Fruit fly (Drosophila melanogaster) whole organism, embryonic: ENCODE measurements around the gene CG4611.
A peak's percentile ranks its signal among the peaks of the same experiment; 100 is the strongest.

ENCODE experiments used
- Asciz ChIP-seq: fragments of 200-800 bp; sonication (Bioruptor generic); optimal IDR thresholded peaks from 2 replicates; lab custom pipeline; 2017; ENCODE audit warnings: missing biosample characterization, mild to moderate bottlenecking, missing genetic modification characterization, missing genetic modification reagents
- Awh ChIP-seq: fragments of 200-800 bp; sonication (Bioruptor generic); IDR thresholded peaks from 2 replicates; pipeline ENCODE4, ENCODE4 v1.3.6; 2022; ENCODE audit warnings: missing biosample characterization, missing genetic modification characterization
- BEAF-32 ChIP-seq: fragments of 200-800 bp; sonication (Bioruptor generic); optimal IDR thresholded peaks from 3 replicates; lab custom pipeline; 2017; ENCODE audit warnings: missing biosample characterization, missing genetic modification characterization, mild to moderate bottlenecking, moderate library complexity, missing genetic modification reagents
- CG10565 ChIP-seq: fragments of 200-800 bp; sonication (Bioruptor generic); optimal IDR thresholded peaks from 3 replicates; lab custom pipeline; 2016; ENCODE audit warnings: missing biosample characterization, mild to moderate bottlenecking, missing genetic modification characterization
- CG12942 ChIP-seq: fragments of 200-800 bp; sonication (Bioruptor generic); optimal IDR thresholded peaks from 3 replicates; lab custom pipeline; 2016; ENCODE audit warnings: missing biosample characterization, missing genetic modification characterization
- CG13894 ChIP-seq: fragments of 200-800 bp; sonication (Bioruptor generic); optimal IDR thresholded peaks from 3 replicates; lab custom pipeline; 2018; ENCODE audit warnings: missing biosample characterization, mild to moderate bottlenecking, missing genetic modification characterization, moderate library complexity
- CG14710 ChIP-seq: fragments of 200-800 bp; sonication (Bioruptor generic); optimal IDR thresholded peaks from 3 replicates; lab custom pipeline; 2019; ENCODE audit warnings: missing biosample characterization, mild to moderate bottlenecking, missing genetic modification characterization, moderate library complexity
- CG15696 ChIP-seq: fragments of 200-800 bp; sonication (Bioruptor generic); optimal IDR thresholded peaks from 2 replicates; lab custom pipeline; 2019; ENCODE audit warnings: missing biosample characterization, mild to moderate bottlenecking, missing genetic modification characterization, moderate library complexity
- CG16779 ChIP-seq: fragments of 200-800 bp; sonication (Bioruptor generic); IDR thresholded peaks from 2 replicates; pipeline ENCODE4 v1.3.6; 2022; ENCODE audit warnings: missing biosample characterization, missing genetic modification characterization
- CG18011 ChIP-seq: fragments of 200-800 bp; sonication (Bioruptor generic); optimal IDR thresholded peaks from 2 replicates; lab custom pipeline; 2017; ENCODE audit warnings: missing biosample characterization, missing genetic modification characterization, mild to moderate bottlenecking, moderate library complexity, missing genotype
- CG30431 ChIP-seq: fragments of 200-800 bp; sonication (Bioruptor generic); optimal IDR thresholded peaks from 2 replicates; lab custom pipeline; 2017; ENCODE audit warnings: missing biosample characterization, missing genetic modification characterization
- CG3281 ChIP-seq: fragments of 200-800 bp; sonication (Bioruptor generic); optimal IDR thresholded peaks from 3 replicates; lab custom pipeline; 2017; ENCODE audit warnings: missing biosample characterization, mild to moderate bottlenecking, missing genetic modification characterization
- CG4328 ChIP-seq: fragments of 200-800 bp; sonication (Bioruptor generic); optimal IDR thresholded peaks from 3 replicates; lab custom pipeline; 2017; ENCODE audit warnings: missing biosample characterization, missing genetic modification reagents, missing genetic modification characterization
- CG43689 ChIP-seq: fragments of 200-800 bp; sonication (Bioruptor generic); IDR thresholded peaks from 2 replicates; pipeline ENCODE4 v1.3.6; 2022; ENCODE audit warnings: missing biosample characterization, missing genetic modification characterization
- CG5180 ChIP-seq: fragments of 200-800 bp; sonication (Bioruptor generic); optimal IDR thresholded peaks from 3 replicates; lab custom pipeline; 2017; ENCODE audit warnings: missing biosample characterization, missing genetic modification characterization, mild to moderate bottlenecking, moderate library complexity, missing genetic modification reagents
- CG7839 ChIP-seq: fragments of 200-800 bp; sonication (Bioruptor generic); optimal IDR thresholded peaks from 3 replicates; lab custom pipeline; 2018; ENCODE audit warnings: missing biosample characterization, mild to moderate bottlenecking, missing genetic modification characterization, moderate library complexity
- CG8478 ChIP-seq: fragments of >200 bp; optimal IDR thresholded peaks from 2 replicates; lab custom pipeline; 2018
- CG9817 ChIP-seq: fragments of 200-800 bp; sonication (Bioruptor generic); optimal IDR thresholded peaks from 2 replicates; lab custom pipeline; 2018; ENCODE audit warnings: missing biosample characterization, mild to moderate bottlenecking, missing genetic modification characterization, moderate library complexity
- Dbx ChIP-seq: fragments of 200-800 bp; sonication (Bioruptor generic); IDR thresholded peaks from 3 replicates; pipeline ENCODE4 v1.3.6; 2022; ENCODE audit warnings: missing biosample characterization, missing genetic modification characterization
- Dek ChIP-seq: fragments of 200-800 bp; sonication (Bioruptor generic); optimal IDR thresholded peaks from 3 replicates; lab custom pipeline; 2019; ENCODE audit warnings: missing biosample characterization, mild to moderate bottlenecking, missing genetic modification characterization, moderate library complexity
- Dip2 ChIP-seq: fragments of 200-800 bp; sonication (Bioruptor generic); IDR thresholded peaks from 2 replicates; pipeline ENCODE4 v1.3.6; 2022; ENCODE audit warnings: missing biosample characterization, missing genetic modification characterization
- Fer2 ChIP-seq: fragments of 200-800 bp; sonication (Bioruptor generic); optimal IDR thresholded peaks from 2 replicates; lab custom pipeline; 2018; ENCODE audit warnings: missing biosample characterization, mild to moderate bottlenecking, missing genetic modification characterization, moderate library complexity
- Meics ChIP-seq: fragments of 200-800 bp; sonication (Bioruptor generic); optimal IDR thresholded peaks from 2 replicates; lab custom pipeline; 2017; ENCODE audit warnings: missing biosample characterization, mild to moderate bottlenecking, missing genetic modification characterization
- Mes4 ChIP-seq: fragments of 200-800 bp; sonication (Bioruptor generic); optimal IDR thresholded peaks from 2 replicates; lab custom pipeline; 2016; ENCODE audit warnings: missing biosample characterization, missing genetic modification characterization
- NK7.1 ChIP-seq: fragments of 200-800 bp; sonication (Bioruptor generic); optimal IDR thresholded peaks from 3 replicates; lab custom pipeline; 2016; ENCODE audit warnings: missing biosample characterization, missing genetic modification characterization
- Nf-YC ChIP-seq: fragments of 200-800 bp; optimal IDR thresholded peaks from 3 replicates; lab custom pipeline; 2019; ENCODE audit warnings: missing biosample characterization, mild to moderate bottlenecking, missing genetic modification characterization, moderate library complexity
- Spps ChIP-seq: fragments of 200-800 bp; sonication (Bioruptor generic); optimal IDR thresholded peaks from 2 replicates; lab custom pipeline; 2018; ENCODE audit warnings: missing biosample characterization, mild to moderate bottlenecking, missing genetic modification characterization
- Stat92E ChIP-seq, 3 experiments: fragments of >200 bp in 2 of 3; fragments of 200-800 bp in 1 of 3; sonication (Bioruptor generic) in 1 of 3; optimal IDR thresholded peaks; 2 replicates each; lab custom pipeline; 2017 to 2019; ENCODE audit warnings: missing biosample characterization in 3 of 3, missing genetic modification characterization in 3 of 3, mild to moderate bottlenecking in 1 of 3, moderate library complexity in 1 of 3
- br ChIP-seq: fragments of >200 bp; optimal IDR thresholded peaks from 2 replicates; lab custom pipeline; 2017
- cad ChIP-seq: fragments of >200 bp; optimal IDR thresholded peaks from 2 replicates; lab custom pipeline; 2017; ENCODE audit warnings: missing biosample characterization, missing genetic modification characterization
- chinmo ChIP-seq: fragments of 200-800 bp; sonication (Bioruptor generic); IDR thresholded peaks from 4 replicates; pipeline ENCODE4 v1.3.6; 2022; ENCODE audit warnings: missing biosample characterization, missing genetic modification characterization; ENCODE audit not compliant: partially characterized antibody
- corto ChIP-seq: fragments of 200-800 bp; sonication (Bioruptor generic); optimal IDR thresholded peaks from 2 replicates; lab custom pipeline; 2016; ENCODE audit warnings: missing biosample characterization, mild to moderate bottlenecking, missing genetic modification characterization, moderate library complexity
- crol ChIP-seq: fragments of 200-800 bp; sonication (Bioruptor generic); IDR thresholded peaks from 2 replicates; pipeline ENCODE4 v1.3.6; 2022; ENCODE audit warnings: missing biosample characterization, missing genetic modification characterization
- dmrt99B ChIP-seq: fragments of 200-800 bp; sonication (Bioruptor generic); optimal IDR thresholded peaks from 2 replicates; lab custom pipeline; 2018; ENCODE audit warnings: missing biosample characterization, mild to moderate bottlenecking, missing genetic modification characterization, moderate library complexity
- ems ChIP-seq: fragments of 200-800 bp; sonication (Bioruptor generic); optimal IDR thresholded peaks from 3 replicates; lab custom pipeline; 2016; ENCODE audit warnings: missing biosample characterization, missing genetic modification characterization
- esg ChIP-seq: fragments of 200-800 bp; sonication (Bioruptor generic); conservative IDR thresholded peaks from 2 replicates; pipeline ENCODE4 v1.3.6; 2022; ENCODE audit warnings: missing biosample characterization, missing genetic modification characterization
- h ChIP-seq: fragments of >200 bp; optimal IDR thresholded peaks from 2 replicates; lab custom pipeline; 2017
- klu ChIP-seq: fragments of 200-800 bp; sonication (Bioruptor generic); IDR thresholded peaks from 2 replicates; pipeline ENCODE4 v1.3.6; 2022; ENCODE audit warnings: missing biosample characterization, missing genetic modification characterization
- luna ChIP-seq: fragments of 200-800 bp; sonication (Bioruptor generic); optimal IDR thresholded peaks from 2 replicates; lab custom pipeline; 2016; ENCODE audit warnings: missing biosample characterization, missing genetic modification characterization
- nerfin-1 ChIP-seq: fragments of 200-800 bp; sonication (Bioruptor generic); optimal IDR thresholded peaks from 3 replicates; lab custom pipeline; 2019; ENCODE audit warnings: missing biosample characterization, mild to moderate bottlenecking, missing genetic modification characterization, moderate library complexity
- oc ChIP-seq: fragments of 200-800 bp; sonication (Bioruptor generic); optimal IDR thresholded peaks from 2 replicates; lab custom pipeline; 2018; ENCODE audit warnings: missing biosample characterization, mild to moderate bottlenecking, missing genetic modification characterization, moderate library complexity
- odd ChIP-seq: fragments of 200-800 bp; sonication (Bioruptor generic); optimal IDR thresholded peaks from 2 replicates; lab custom pipeline; 2017; ENCODE audit warnings: missing biosample characterization, mild to moderate bottlenecking, missing genetic modification characterization
- pzg ChIP-seq: fragments of 200-800 bp; sonication (Bioruptor generic); optimal IDR thresholded peaks from 3 replicates; lab custom pipeline; 2018; ENCODE audit warnings: missing biosample characterization, mild to moderate bottlenecking, missing genetic modification characterization, moderate library complexity
- rib ChIP-seq: fragments of 200-800 bp; sonication (Bioruptor generic); IDR thresholded peaks from 2 replicates; pipeline ENCODE4 v1.3.6; 2022; ENCODE audit warnings: missing biosample characterization, missing genetic modification characterization
- schlank ChIP-seq: fragments of 200-800 bp; sonication (Bioruptor generic); optimal IDR thresholded peaks from 2 replicates; lab custom pipeline; 2018; ENCODE audit warnings: missing biosample characterization, mild to moderate bottlenecking, missing genetic modification characterization
- sqz ChIP-seq: fragments of 200-800 bp; sonication (Bioruptor generic); optimal IDR thresholded peaks from 3 replicates; lab custom pipeline; 2018; ENCODE audit warnings: missing biosample characterization, mild to moderate bottlenecking, missing genetic modification characterization
- tx ChIP-seq: fragments of 200-800 bp; sonication (Bioruptor generic); optimal IDR thresholded peaks from 2 replicates; lab custom pipeline; 2016; ENCODE audit warnings: missing biosample characterization, missing genetic modification characterization
- zen2 ChIP-seq: fragments of 200-800 bp; sonication (Bioruptor generic); IDR thresholded peaks from 3 replicates; pipeline ENCODE4 v1.3.6; 2022; ENCODE audit warnings: missing biosample characterization, missing genetic modification characterization; ENCODE audit not compliant: partially characterized antibody
- zf30C ChIP-seq: fragments of 200-800 bp; sonication (Bioruptor generic); optimal IDR thresholded peaks from 3 replicates; lab custom pipeline; 2018; ENCODE audit warnings: missing biosample characterization, mild to moderate bottlenecking, missing genetic modification characterization

CG4611 gene

dm6 chr3L:5186807-5187571, 50.8 kb downstream of the CG4611 start (continued):
- TF ChIP-seq odd (GFP tag; lab: Kevin White, UChicago) = peak; percentile 79
- peak; percentile 74 for TF ChIP-seq CG43689
- peak; percentile 67 for TF ChIP-seq CG18011 (GFP tag; lab: Kevin White, UChicago)
- TF ChIP-seq CG13894 = peak; percentile 54
- peak; percentile 57 for TF ChIP-seq CG10565 (GFP tag; lab: Kevin White, UChicago)
- TF ChIP-seq br (lab: Kevin White, UChicago) = no peak
- peak; percentile 93 for TF ChIP-seq dmrt99B (tag; lab: Kevin White, UChicago)
- peak; percentile 82 for TF ChIP-seq Mes4 (GFP tag; lab: Kevin White, UChicago)
- peak; percentile 92 for TF ChIP-seq Awh
- peak; percentile 67 for TF ChIP-seq NK7.1 (GFP tag; lab: Kevin White, UChicago)
- TF ChIP-seq oc (tag; lab: Kevin White, UChicago) = peak; percentile 92
- peak; percentile 86 for TF ChIP-seq CG30431 (GFP tag; lab: Kevin White, UChicago)
- peak; percentile 84 for TF ChIP-seq Dek (tag; lab: Kevin White, UChicago)
- TF ChIP-seq CG3281 (GFP tag; lab: Kevin White, UChicago) = peak; percentile 88
- peak; percentile 76 for TF ChIP-seq CG9817 (tag; lab: Kevin White, UChicago)
- peak in 1 of 3 experiments; percentile 55 for TF ChIP-seq Stat92E (GFP tag; optimal IDR thresholded peaks at IDR 0.05; lab: Kevin White, UChicago)
- TF ChIP-seq CG15696 = peak; percentile 75
- peak; percentile 94 for TF ChIP-seq sqz
- peak; percentile 79; the same call in 1 of the 4 replicates for TF ChIP-seq chinmo (GFP tag; lab: Robert Waterston, UW)
- peak; percentile 44 for TF ChIP-seq CG4328 (GFP tag; lab: Kevin White, UChicago)
- peak; percentile 84 for TF ChIP-seq Spps (tag; lab: Kevin White, UChicago)
- no peak for TF ChIP-seq zen2 (GFP tag; lab: Robert Waterston, UW)
- no peak for TF ChIP-seq CG8478 (lab: Kevin White, UChicago)
- TF ChIP-seq Dbx (GFP tag; lab: Robert Waterston, UW) = peak; percentile 80
- peak; percentile 87 for TF ChIP-seq Meics (GFP tag; lab: Kevin White, UChicago)
- no peak for TF ChIP-seq pzg (GFP tag; lab: Kevin White, UChicago)
- peak; percentile 34 for TF ChIP-seq Nf-YC
- no peak for TF ChIP-seq h (lab: Kevin White, UChicago)
- peak; percentile 82 for TF ChIP-seq CG14710 (tag; lab: Kevin White, UChicago)
- TF ChIP-seq Fer2 = peak; percentile 66
- TF ChIP-seq CG16779 (GFP tag; lab: Robert Waterston, UW) = peak; percentile 68; the same call in 1 of the 2 replicates
- peak; percentile 84 for TF ChIP-seq Asciz (GFP tag; lab: Kevin White, UChicago)
- peak; percentile 26 for TF ChIP-seq corto (GFP tag; lab: Kevin White, UChicago)
- TF ChIP-seq cad (GFP tag; lab: Kevin White, UChicago) = no peak
- TF ChIP-seq tx (GFP tag; lab: Kevin White, UChicago) = peak; percentile 77
- TF ChIP-seq CG7839 (tag; lab: Kevin White, UChicago) = peak; percentile 94
- peak; percentile 60; the same call in 1 of the 2 replicates for TF ChIP-seq klu (GFP tag; lab: Robert Waterston, UW)
- TF ChIP-seq CG12942 (GFP tag; lab: Kevin White, UChicago) = peak; percentile 78
- peak; percentile 89 for TF ChIP-seq crol (GFP tag; lab: Robert Waterston, UW)
- peak; percentile 85 for TF ChIP-seq esg
- peak; percentile 84 for TF ChIP-seq nerfin-1 (tag; lab: Kevin White, UChicago)
- peak; percentile 67 for TF ChIP-seq CG5180 (GFP tag; lab: Kevin White, UChicago)
- peak; percentile 65 for TF ChIP-seq schlank (tag; lab: Kevin White, UChicago)
- peak; percentile 86 for TF ChIP-seq ems (GFP tag; lab: Kevin White, UChicago)
- no peak for TF ChIP-seq BEAF-32
- TF ChIP-seq zf30C (GFP tag; lab: Kevin White, UChicago) = no peak
- TF ChIP-seq Dip2 (GFP tag; lab: Robert Waterston, UW) = no peak
- TF ChIP-seq luna (GFP tag; lab: Kevin White, UChicago) = peak; percentile 57
- 0 out of 2 replicates have a peak, but pooled peaks have one; percentile 14 for TF ChIP-seq rib (GFP tag; lab: Robert Waterston, UW)
